Worm (Caenorhabditis elegans) whole organism, L4/young adult: ENCODE results near the gene Y38H6C.20.

Experiments used
- dao-5 ChIP-seq: sonication (generic microtip); optimal IDR thresholded peaks from 2 replicates; lab custom pipeline; 2016; ENCODE audit warnings: missing genotype, missing genetic modification characterization, moderate library complexity, missing compliant biosample characterization
- him-1 ChIP-seq: sonication (generic microtip); optimal IDR thresholded peaks from 2 replicates; lab custom pipeline; 2016; ENCODE audit warnings: missing genotype, missing genetic modification reagents, missing genetic modification characterization, missing compliant biosample characterization

ce11 chrV:20522219-20522618, 28.8 kb downstream of the Y38H6C.20 start, which contains the start of the genes Y38H6C.9 and fbxa-150:
- TF ChIP-seq dao-5 (tag; lab: Kevin White, UChicago) (no peak), him-1 (tag; lab: Kevin White, UChicago) (no peak)
